Worm (Caenorhabditis elegans) whole organism, young adult: Measurements from ENCODE around the gene C45B11.5.

ENCODE experiments used
- C06A6.2 ChIP-seq: fragments of 200-800 bp; sonication (Bioruptor generic); conservative IDR thresholded peaks from 2 replicates; pipeline ENCODE4 v1.3.6; 2022; ENCODE audit warnings: missing genetic modification characterization, missing compliant biosample characterization
- C17E4.6 ChIP-seq: fragments of 200-800 bp; sonication (Bioruptor generic); IDR thresholded peaks from 2 replicates; pipeline ENCODE4 v1.3.6; 2022; ENCODE audit warnings: missing genetic modification reagents, missing genetic modification characterization, missing compliant biosample characterization
- D2030.7 ChIP-seq: fragments of 200-800 bp; sonication (Bioruptor generic); IDR thresholded peaks from 2 replicates; pipeline ENCODE4 v1.3.6; 2022; ENCODE audit warnings: missing genetic modification reagents, missing genetic modification characterization, missing compliant biosample characterization
- F37B4.10 ChIP-seq: fragments of 200-800 bp; sonication (Bioruptor generic); IDR thresholded peaks from 2 replicates; pipeline ENCODE4 v1.3.6; 2022; ENCODE audit warnings: missing genetic modification characterization, missing compliant biosample characterization
- F55B11.4 ChIP-seq: sonication (generic microtip); optimal IDR thresholded peaks from 2 replicates; lab custom pipeline; 2016; ENCODE audit warnings: missing compliant biosample characterization, missing genetic modification characterization, borderline replicate concordance; ENCODE audit not compliant: insufficient read depth
- F57A8.1 ChIP-seq: fragments of 200-800 bp; sonication (Bioruptor generic); optimal IDR thresholded peaks from 2 replicates; lab custom pipeline; 2018; ENCODE audit warnings: mild to moderate bottlenecking, missing genetic modification characterization, moderate library complexity, missing compliant biosample characterization
- Y53G8AR.9 ChIP-seq: fragments of 200-800 bp; sonication (Bioruptor generic); conservative IDR thresholded peaks from 2 replicates; pipeline ENCODE4 v1.3.6; 2022; ENCODE audit warnings: missing genetic modification reagents, missing genetic modification characterization, missing compliant biosample characterization
- Y56A3A.18 ChIP-seq: fragments of 200-800 bp; sonication (Bioruptor generic); IDR thresholded peaks from 2 replicates; pipeline ENCODE4 v1.3.6; 2022; ENCODE audit warnings: missing genetic modification reagents, missing genetic modification characterization, missing compliant biosample characterization
- Y95B8A.8 ChIP-seq: fragments of 200-800 bp; sonication (Bioruptor generic); IDR thresholded peaks from 2 replicates; pipeline ENCODE4 v1.3.6; 2022; ENCODE audit warnings: missing genetic modification reagents, missing genetic modification characterization, missing compliant biosample characterization
- ama-1 ChIP-seq, 3 experiments: fragments of 150-350 bp in 1 of 3; sonication (generic microtip) in 2 of 3; optimal IDR thresholded peaks; 2 replicates each; lab custom pipeline; 2014 to 2018; ENCODE audit warnings: missing biosample characterization in 2 of 3, missing genetic modification characterization in 2 of 3, missing genetic modification reagents in 2 of 3
- aptf-3 ChIP-seq: fragments of 200-800 bp; sonication (Bioruptor generic); IDR thresholded peaks from 2 replicates; pipeline ENCODE4 v1.3.6; 2022; ENCODE audit warnings: missing genetic modification characterization, missing compliant biosample characterization
- atf-7 ChIP-seq: sonication (generic microtip); optimal IDR thresholded peaks from 2 replicates; lab custom pipeline; 2017; ENCODE audit warnings: mild to moderate bottlenecking, missing genetic modification characterization, missing compliant biosample characterization
- attf-6 ChIP-seq: fragments of 200-800 bp; sonication (Bioruptor generic); IDR thresholded peaks from 2 replicates; pipeline ENCODE4 v1.3.6; 2022; ENCODE audit warnings: missing genetic modification reagents, missing genetic modification characterization, missing compliant biosample characterization
- bed-1 ChIP-seq: fragments of 200-800 bp; sonication (Bioruptor generic); IDR thresholded peaks from 2 replicates; pipeline ENCODE4 v1.3.6; 2022; ENCODE audit warnings: missing genetic modification reagents, missing genetic modification characterization, missing compliant biosample characterization
- cebp-1 ChIP-seq, 2 experiments: fragments of 200-800 bp in 1 of 2; sonication (Bioruptor generic) in 1 of 2; sonication (generic microtip) in 1 of 2; IDR thresholded peaks in 1 of 2; optimal IDR thresholded peaks in 1 of 2; 2 replicates each; pipeline versions ENCODE4 v1.3.6 to Lab custom; 2017 to 2022; ENCODE audit warnings: missing compliant biosample characterization in 2 of 2, missing genetic modification characterization in 2 of 2, mild to moderate bottlenecking in 1 of 2, missing genetic modification reagents in 1 of 2, moderate library complexity in 1 of 2
- cebp-2 ChIP-seq: fragments of 200-800 bp; sonication (Bioruptor generic); IDR thresholded peaks from 2 replicates; pipeline ENCODE4 v1.3.6; 2022; ENCODE audit warnings: missing genetic modification characterization, missing compliant biosample characterization
- ceh-100 ChIP-seq: fragments of 200-800 bp; sonication (Bioruptor generic); IDR thresholded peaks from 2 replicates; pipeline ENCODE4 v1.3.6; 2022; ENCODE audit warnings: missing genetic modification reagents, missing genetic modification characterization, missing compliant biosample characterization
- ceh-27 ChIP-seq: fragments of 200-800 bp; sonication (Bioruptor generic); optimal IDR thresholded peaks from 2 replicates; lab custom pipeline; 2018; ENCODE audit warnings: mild to moderate bottlenecking, missing genetic modification characterization, moderate library complexity, missing compliant biosample characterization
- ceh-40 ChIP-seq: fragments of 200-800 bp; sonication (Bioruptor generic); IDR thresholded peaks from 2 replicates; pipeline ENCODE4 v1.3.6; 2022; ENCODE audit warnings: missing genetic modification characterization, missing compliant biosample characterization
- ceh-79 ChIP-seq: sonication (generic microtip); optimal IDR thresholded peaks from 2 replicates; lab custom pipeline; 2017; ENCODE audit warnings: mild to moderate bottlenecking, missing genetic modification characterization, missing compliant biosample characterization
- ceh-91 ChIP-seq: fragments of 200-800 bp; sonication (Bioruptor generic); IDR thresholded peaks from 2 replicates; pipeline ENCODE4 v1.3.6; 2022; ENCODE audit warnings: missing genetic modification reagents, missing genetic modification characterization, missing compliant biosample characterization
- dox-1 ChIP-seq: fragments of 200-800 bp; sonication (Bioruptor generic); IDR thresholded peaks from 2 replicates; pipeline ENCODE4 v1.3.6; 2022; ENCODE audit warnings: missing genetic modification reagents, missing genetic modification characterization, missing compliant biosample characterization
- dpl-1 ChIP-seq: fragments of 150-350 bp; optimal IDR thresholded peaks from 2 replicates; lab custom pipeline; 2014; ENCODE audit warnings: missing biosample characterization, missing genetic modification reagents, missing genetic modification characterization
- gei-17 ChIP-seq: fragments of 200-800 bp; sonication (Bioruptor generic); optimal IDR thresholded peaks from 2 replicates; lab custom pipeline; 2018; ENCODE audit warnings: mild to moderate bottlenecking, missing genetic modification characterization, missing compliant biosample characterization
- him-1 ChIP-seq: sonication (generic microtip); optimal IDR thresholded peaks from 2 replicates; lab custom pipeline; 2016; ENCODE audit warnings: missing genotype, missing genetic modification reagents, missing genetic modification characterization, missing compliant biosample characterization
- let-526 ChIP-seq: fragments of 200-800 bp; sonication (Bioruptor generic); IDR thresholded peaks from 2 replicates; pipeline ENCODE4 v1.3.6; 2022; ENCODE audit warnings: missing genetic modification reagents, missing genetic modification characterization, missing compliant biosample characterization
- lin-26 ChIP-seq: fragments of 200-800 bp; sonication (Bioruptor generic); IDR thresholded peaks from 2 replicates; pipeline ENCODE4 v1.3.6; 2022; ENCODE audit warnings: missing genetic modification reagents, missing genetic modification characterization, missing compliant biosample characterization
- lin-35 ChIP-seq, 3 experiments: fragments of 150-350 bp in 2 of 3; sonication (generic microtip) in 1 of 3; optimal IDR thresholded peaks; 2 replicates each; lab custom pipeline; 2014 to 2018; ENCODE audit warnings: missing biosample characterization in 3 of 3, missing genetic modification characterization in 3 of 3, missing genetic modification reagents in 3 of 3
- lir-1 ChIP-seq: fragments of 200-800 bp; sonication (Bioruptor generic); conservative IDR thresholded peaks from 2 replicates; pipeline ENCODE4 v1.3.6; 2022; ENCODE audit warnings: missing genetic modification reagents, missing genetic modification characterization, missing compliant biosample characterization
- madf-10 ChIP-seq: sonication (generic microtip); optimal IDR thresholded peaks from 2 replicates; lab custom pipeline; 2016; ENCODE audit warnings: mild to moderate bottlenecking, missing genetic modification characterization, missing compliant biosample characterization
- madf-3 ChIP-seq: fragments of 200-800 bp; sonication (Bioruptor generic); IDR thresholded peaks from 2 replicates; pipeline ENCODE4 v1.3.6; 2022; ENCODE audit warnings: missing genetic modification reagents, missing genetic modification characterization, missing compliant biosample characterization
- mcd-1 ChIP-seq: fragments of 200-800 bp; sonication (Bioruptor generic); IDR thresholded peaks from 2 replicates; pipeline ENCODE4 v1.3.6; 2022; ENCODE audit warnings: missing genetic modification reagents, missing genetic modification characterization, missing compliant biosample characterization
- mes-4 ChIP-seq: sonication (generic microtip); optimal IDR thresholded peaks from 2 replicates; lab custom pipeline; 2016; ENCODE audit warnings: missing genotype, missing genetic modification characterization, missing compliant biosample characterization
- mxl-1 ChIP-seq: sonication (generic microtip); optimal IDR thresholded peaks from 2 replicates; lab custom pipeline; 2016; ENCODE audit warnings: missing genetic modification characterization, missing compliant biosample characterization
- nfya-1 ChIP-seq: sonication (generic microtip); optimal IDR thresholded peaks from 2 replicates; lab custom pipeline; 2017; ENCODE audit warnings: antibody characterized with exemption, missing compliant biosample characterization, missing genetic modification characterization, borderline replicate concordance; ENCODE audit not compliant: insufficient read depth
- nfyb-1 ChIP-seq: fragments of 200-800 bp; sonication (Bioruptor generic); IDR thresholded peaks from 2 replicates; pipeline ENCODE4 v1.3.6; 2022; ENCODE audit warnings: missing genetic modification reagents, missing genetic modification characterization, missing compliant biosample characterization
- nhr-120 ChIP-seq: fragments of 200-800 bp; sonication (Bioruptor generic); IDR thresholded peaks from 2 replicates; pipeline ENCODE4 v1.3.6; 2022; ENCODE audit warnings: missing genetic modification characterization, missing compliant biosample characterization
- nhr-80 ChIP-seq: sonication (generic microtip); optimal IDR thresholded peaks from 2 replicates; lab custom pipeline; 2016; ENCODE audit warnings: missing genetic modification characterization, missing compliant biosample characterization
- nhr-90 ChIP-seq: sonication (generic microtip); optimal IDR thresholded peaks from 2 replicates; lab custom pipeline; 2016; ENCODE audit warnings: missing genotype, mild to moderate bottlenecking, missing genetic modification characterization, missing compliant biosample characterization
- rcor-1 ChIP-seq: fragments of 200-800 bp; sonication (Bioruptor generic); IDR thresholded peaks from 2 replicates; pipeline ENCODE4 v1.3.6; 2022; ENCODE audit warnings: missing genetic modification reagents, missing genetic modification characterization, missing compliant biosample characterization
- snpc-1.3 ChIP-seq: sonication (generic microtip); optimal IDR thresholded peaks from 2 replicates; lab custom pipeline; 2017; ENCODE audit warnings: missing genetic modification characterization, mild to moderate bottlenecking, missing compliant biosample characterization, antibody characterized with exemption, moderate library complexity, missing genotype, missing genetic modification reagents; ENCODE audit not compliant: insufficient read depth
- snpc-3.4 ChIP-seq: sonication (generic microtip); optimal IDR thresholded peaks from 2 replicates; lab custom pipeline; 2017; ENCODE audit warnings: missing genetic modification characterization, mild to moderate bottlenecking, missing compliant biosample characterization, antibody characterized with exemption, moderate library complexity, missing genotype, missing genetic modification reagents
- tlf-1 ChIP-seq: fragments of 200-800 bp; sonication (Bioruptor generic); optimal IDR thresholded peaks from 2 replicates; lab custom pipeline; 2018; ENCODE audit warnings: mild to moderate bottlenecking, missing genetic modification characterization, missing compliant biosample characterization
- unc-62 ChIP-seq: fragments of 150-350 bp; optimal IDR thresholded peaks from 2 replicates; lab custom pipeline; 2014; ENCODE audit warnings: missing biosample characterization, missing genetic modification reagents, missing genetic modification characterization
- zim-3 ChIP-seq: sonication (generic microtip); optimal IDR thresholded peaks from 2 replicates; lab custom pipeline; 2017; ENCODE audit warnings: mild to moderate bottlenecking, missing genetic modification characterization, moderate library complexity, missing compliant biosample characterization
- ztf-18 ChIP-seq: sonication (generic microtip); optimal IDR thresholded peaks from 2 replicates; lab custom pipeline; 2016; ENCODE audit warnings: missing genotype, mild to moderate bottlenecking, missing genetic modification characterization, missing compliant biosample characterization

C45B11.5 gene

DNA sequence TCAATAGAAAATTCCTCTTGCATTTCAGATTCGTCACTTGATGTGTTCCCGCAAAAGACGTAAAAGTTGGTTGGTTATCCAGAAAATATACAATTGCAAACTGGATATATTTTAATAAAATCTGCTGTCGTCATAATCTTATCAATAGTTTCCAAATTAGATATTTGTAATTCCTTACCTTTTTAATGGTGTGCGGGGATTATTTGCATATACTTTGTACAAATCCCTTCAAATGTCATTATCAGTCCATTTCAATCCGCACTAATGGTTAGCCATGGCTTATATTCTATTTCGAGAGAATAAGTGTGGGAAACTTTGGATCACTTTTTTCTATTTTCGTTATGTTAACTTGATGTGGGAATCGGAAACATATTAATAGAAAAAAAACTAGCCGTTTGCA lies 37.5 kb upstream of the C45B11.5 start:
- TF ChIP-seq ceh-79 (tag; lab: Kevin White, UChicago) (no peak), F37B4.10 (GFP tag; lab: Robert Waterston, UW) (no peak), lin-26 (GFP tag; lab: Robert Waterston, UW) (no peak), attf-6 (GFP tag; lab: Robert Waterston, UW) (no peak), cebp-2 (GFP tag; lab: Robert Waterston, UW) (no peak), madf-10 (no peak), Y56A3A.18 (GFP tag; lab: Robert Waterston, UW) (no peak), lin-35 (GFP tag; optimal IDR thresholded peaks at IDR 0.05; lab: Kevin White, UChicago) (no peak), ztf-18 (no peak), aptf-3 (GFP tag; lab: Robert Waterston, UW) (no peak), rcor-1 (GFP tag; lab: Robert Waterston, UW) (no peak), bed-1 (no peak)

DNA sequence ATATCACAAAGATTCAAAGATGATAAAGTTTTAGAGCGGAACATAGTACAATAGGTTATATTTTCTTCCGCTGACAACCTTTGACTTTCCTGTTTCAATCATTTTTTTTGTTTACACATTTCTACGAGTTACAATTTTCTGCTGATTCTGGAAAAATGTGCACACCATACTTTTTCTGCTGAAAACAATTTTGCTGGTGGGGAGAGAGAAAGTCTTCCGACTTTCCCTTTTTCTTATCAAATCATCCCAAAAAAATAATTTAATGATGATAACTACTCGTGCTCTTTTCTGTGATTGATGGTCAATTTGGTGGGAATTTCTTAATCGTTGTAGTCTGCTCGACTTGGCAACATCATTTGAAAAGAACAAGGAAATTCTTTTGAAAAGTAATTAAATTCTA lies 33.9 kb upstream of the C45B11.5 start:
- TF ChIP-seq ama-1 (optimal IDR thresholded peaks at IDR 0.05; lab: Kevin White, UChicago) (no peak), ama-1 (GFP tag; optimal IDR thresholded peaks at IDR 0.05; lab: Kevin White, UChicago) (no peak), ztf-18 (no peak), madf-3 (GFP tag; lab: Robert Waterston, UW) (no peak), nfya-1 (tag; lab: Kevin White, UChicago) (no peak), dox-1 (GFP tag; lab: Robert Waterston, UW) (peak; percentile 30; the same call in 1 of the 2 replicates), ceh-40 (GFP tag; lab: Robert Waterston, UW) (no peak), dpl-1 (GFP tag; lab: Kevin White, UChicago) (no peak), nhr-80 (tag; lab: Kevin White, UChicago) (peak; percentile 92), cebp-2 (GFP tag; lab: Robert Waterston, UW) (no peak), ceh-91 (GFP tag; lab: Robert Waterston, UW) (no peak), atf-7 (tag; lab: Kevin White, UChicago) (no peak), cebp-1 (GFP tag; IDR thresholded peaks at IDR 0.05; lab: Robert Waterston, UW) (no peak), cebp-1 (tag; optimal IDR thresholded peaks at IDR 0.05; lab: Kevin White, UChicago) (peak; percentile 2), ceh-27 (GFP tag; lab: Kevin White, UChicago) (no peak), mxl-1 (tag; lab: Kevin White, UChicago) (no peak), nfyb-1 (GFP tag; lab: Robert Waterston, UW) (no peak), nhr-90 (no peak), nhr-120 (no peak), unc-62 (no peak), lin-35 (GFP tag; optimal IDR thresholded peaks at IDR 0.05; lab: Kevin White, UChicago) (no peak), snpc-3.4 (no peak), C17E4.6 (no peak), him-1 (tag; lab: Kevin White, UChicago) (no peak), zim-3 (no peak), Y53G8AR.9 (GFP tag; lab: Robert Waterston, UW) (no peak), mcd-1 (GFP tag; lab: Robert Waterston, UW) (no peak)

DNA sequence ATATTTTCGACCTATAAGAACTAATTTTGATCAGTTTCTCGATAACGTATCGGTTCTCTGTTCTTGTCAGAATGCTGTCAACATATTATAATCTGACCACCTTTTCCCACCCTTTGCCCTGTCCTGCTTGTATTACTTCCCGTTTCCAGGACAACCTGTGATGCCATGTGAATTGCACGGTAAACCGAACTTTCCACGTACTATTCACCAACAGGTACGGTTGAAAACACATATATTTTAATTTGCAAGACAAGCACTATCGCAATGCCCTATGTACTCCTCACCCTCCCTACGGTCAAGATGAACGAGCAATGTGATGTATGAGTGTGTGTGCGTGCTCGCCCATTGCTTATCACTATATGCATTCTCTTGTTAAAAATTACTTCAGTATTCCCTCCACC lies 32.5 kb upstream of the C45B11.5 start:
- TF ChIP-seq lir-1 (no peak), tlf-1 (GFP tag; lab: Kevin White, UChicago) (no peak), gei-17 (no peak), lin-26 (GFP tag; lab: Robert Waterston, UW) (no peak), F55B11.4 (tag; lab: Kevin White, UChicago) (no peak), C06A6.2 (no peak), lin-35 (GFP tag; optimal IDR thresholded peaks at IDR 0.05; lab: Kevin White, UChicago) (no peak), mes-4 (tag; lab: Kevin White, UChicago) (no peak), D2030.7 (GFP tag; lab: Robert Waterston, UW) (no peak), unc-62 (peak; percentile 35), atf-7 (tag; lab: Kevin White, UChicago) (peak; percentile 69), F57A8.1 (GFP tag; lab: Kevin White, UChicago) (no peak), ceh-100 (GFP tag; lab: Robert Waterston, UW) (no peak), snpc-1.3 (tag; lab: Kevin White, UChicago) (no peak), ceh-79 (tag; lab: Kevin White, UChicago) (no peak), madf-3 (GFP tag; lab: Robert Waterston, UW) (no peak), let-526 (no peak), Y95B8A.8 (no peak)
